Worm (Caenorhabditis elegans): ENCODE data around the gene cav-1.

- TF ChIP-seq tbx-2 (tag; optimal IDR thresholded peaks at IDR 0.05) (no peak), lin-15B (tag; optimal IDR thresholded peaks at IDR 0.05) (no peak), nhr-11 (tag; optimal IDR thresholded peaks at IDR 0.05) (no peak)
These were observed 38.4 kb upstream of the cav-1 start for ce11 chrIV:9733904-9734303.

Data from whole organism, L3 larva.